Fruit fly (Drosophila melanogaster): ENCODE data around the gene obst-B.

DNA sequence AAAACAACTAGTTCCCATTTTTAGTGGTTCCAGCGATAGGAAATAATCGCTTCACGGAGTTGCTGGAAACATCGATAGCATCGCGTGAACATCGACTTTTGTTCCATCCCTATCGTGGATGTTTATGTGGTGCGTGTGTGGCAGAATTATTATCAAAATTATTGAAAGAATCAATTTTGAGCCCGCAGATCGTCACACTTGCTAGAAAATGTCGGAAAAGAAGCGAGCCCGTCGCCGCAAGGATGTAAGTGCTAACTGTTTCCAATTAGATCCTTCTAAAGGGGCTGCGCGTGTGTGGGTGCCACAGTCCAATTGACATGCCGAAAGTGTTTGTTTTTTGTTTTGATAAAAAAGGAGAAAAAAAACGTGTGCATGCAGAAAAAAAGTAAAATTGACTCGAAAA lies 23.2 kb upstream of the obst-B start, which contains the start of gene Trp1:
- TF ChIP-seq D1 (tag; optimal IDR thresholded peaks at IDR 0.05) (peak; percentile 45), gl (tag; optimal IDR thresholded peaks at IDR 0.05) (peak; percentile 63), CG4496 (GFP tag; IDR thresholded peaks at IDR 0.05) (peak; percentile 59), CG9948 (tag; optimal IDR thresholded peaks at IDR 0.05) (no peak), CG8159 (tag; optimal IDR thresholded peaks at IDR 0.05) (peak; percentile 34), CG10348 (GFP tag; IDR thresholded peaks at IDR 0.05) (no peak), CG14655 (GFP tag; optimal IDR thresholded peaks at IDR 0.05) (no peak)
